Worm (Caenorhabditis elegans) whole organism, L2 larva: Measurements from ENCODE around the gene scl-11.

Experiments used
- C34F6.9 ChIP-seq: fragments of 150-350 bp; optimal IDR thresholded peaks from 2 replicates; lab custom pipeline; 2014; ENCODE audit warnings: missing biosample characterization, missing genetic modification characterization
- F13H6.1 ChIP-seq: sonication (generic microtip); optimal IDR thresholded peaks from 2 replicates; lab custom pipeline; 2016; ENCODE audit warnings: missing genetic modification characterization, missing compliant biosample characterization
- ZK546.5 ChIP-seq: sonication (generic microtip); optimal IDR thresholded peaks from 2 replicates; lab custom pipeline; 2017; ENCODE audit warnings: missing biosample characterization, missing genetic modification characterization
- aly-2 ChIP-seq: fragments of 150-350 bp; optimal IDR thresholded peaks from 2 replicates; lab custom pipeline; 2014; ENCODE audit warnings: missing biosample characterization, missing genetic modification characterization
- dmd-4 ChIP-seq: sonication (generic microtip); optimal IDR thresholded peaks from 2 replicates; lab custom pipeline; 2017; ENCODE audit warnings: missing biosample characterization, missing genetic modification characterization
- egl-27 ChIP-seq: sonication (generic microtip); optimal IDR thresholded peaks from 3 replicates; lab custom pipeline; 2017; ENCODE audit warnings: missing biosample characterization, missing genetic modification reagents, missing genetic modification characterization
- elt-1 ChIP-seq: fragments of 150-350 bp; optimal IDR thresholded peaks from 2 replicates; lab custom pipeline; 2014; ENCODE audit warnings: missing biosample characterization, missing genetic modification characterization
- elt-3 ChIP-seq: sonication (generic microtip); optimal IDR thresholded peaks from 2 replicates; lab custom pipeline; 2017; ENCODE audit warnings: missing biosample characterization, missing genetic modification characterization
- fos-1 ChIP-seq: fragments of 150-350 bp; optimal IDR thresholded peaks from 2 replicates; lab custom pipeline; 2014; ENCODE audit warnings: missing biosample characterization, missing genetic modification characterization
- lin-11 ChIP-seq: fragments of 150-350 bp; sonication (generic microtip); optimal IDR thresholded peaks from 2 replicates; lab custom pipeline; 2014; ENCODE audit warnings: missing biosample characterization, missing genetic modification characterization, inconsistent platforms, mixed read lengths
- mbf-1 ChIP-seq: sonication (generic microtip); optimal IDR thresholded peaks from 2 replicates; lab custom pipeline; 2017; ENCODE audit warnings: missing biosample characterization, missing genetic modification characterization
- mdl-1 ChIP-seq, 2 experiments: fragments of 150-350 bp in 1 of 2; sonication (generic microtip) in 1 of 2; optimal IDR thresholded peaks; 2 replicates each; lab custom pipeline; 2017; ENCODE audit warnings: missing biosample characterization in 2 of 2, missing genetic modification characterization in 2 of 2
- nhr-129 ChIP-seq: fragments of 150-350 bp; optimal IDR thresholded peaks from 2 replicates; lab custom pipeline; 2014; ENCODE audit warnings: missing biosample characterization, missing genetic modification characterization
- nhr-237 ChIP-seq: fragments of 150-350 bp; optimal IDR thresholded peaks from 2 replicates; lab custom pipeline; 2014; ENCODE audit warnings: missing biosample characterization, missing genetic modification characterization
- nhr-25 ChIP-seq: fragments of 150-350 bp; sonication (generic microtip); optimal IDR thresholded peaks from 3 replicates; lab custom pipeline; 2014; ENCODE audit warnings: missing biosample characterization, missing genetic modification characterization
- nhr-6 ChIP-seq: fragments of 150-350 bp; optimal IDR thresholded peaks from 2 replicates; lab custom pipeline; 2014; ENCODE audit warnings: missing biosample characterization, missing genetic modification characterization
- sma-9 ChIP-seq, 2 experiments: fragments of 150-350 bp in 1 of 2; sonication (generic microtip) in 1 of 2; optimal IDR thresholded peaks; 2 replicates each; lab custom pipeline; 2014 to 2016; ENCODE audit warnings: missing genetic modification characterization in 2 of 2, mild to moderate bottlenecking in 1 of 2, missing biosample characterization in 1 of 2, missing compliant biosample characterization in 1 of 2, missing genetic modification reagents in 1 of 2, moderate library complexity in 1 of 2
- unc-55 ChIP-seq: fragments of 150-350 bp; sonication (generic microtip); optimal IDR thresholded peaks from 3 replicates; lab custom pipeline; 2014; ENCODE audit warnings: missing biosample characterization, missing genetic modification reagents, missing genetic modification characterization
- zag-1 ChIP-seq: fragments of 150-350 bp; optimal IDR thresholded peaks from 2 replicates; lab custom pipeline; 2014; ENCODE audit warnings: missing biosample characterization, missing genetic modification characterization
- ztf-4 ChIP-seq: fragments of 150-350 bp; optimal IDR thresholded peaks from 2 replicates; lab custom pipeline; 2014; ENCODE audit warnings: missing biosample characterization, missing genetic modification characterization

Gene scl-11

DNA sequence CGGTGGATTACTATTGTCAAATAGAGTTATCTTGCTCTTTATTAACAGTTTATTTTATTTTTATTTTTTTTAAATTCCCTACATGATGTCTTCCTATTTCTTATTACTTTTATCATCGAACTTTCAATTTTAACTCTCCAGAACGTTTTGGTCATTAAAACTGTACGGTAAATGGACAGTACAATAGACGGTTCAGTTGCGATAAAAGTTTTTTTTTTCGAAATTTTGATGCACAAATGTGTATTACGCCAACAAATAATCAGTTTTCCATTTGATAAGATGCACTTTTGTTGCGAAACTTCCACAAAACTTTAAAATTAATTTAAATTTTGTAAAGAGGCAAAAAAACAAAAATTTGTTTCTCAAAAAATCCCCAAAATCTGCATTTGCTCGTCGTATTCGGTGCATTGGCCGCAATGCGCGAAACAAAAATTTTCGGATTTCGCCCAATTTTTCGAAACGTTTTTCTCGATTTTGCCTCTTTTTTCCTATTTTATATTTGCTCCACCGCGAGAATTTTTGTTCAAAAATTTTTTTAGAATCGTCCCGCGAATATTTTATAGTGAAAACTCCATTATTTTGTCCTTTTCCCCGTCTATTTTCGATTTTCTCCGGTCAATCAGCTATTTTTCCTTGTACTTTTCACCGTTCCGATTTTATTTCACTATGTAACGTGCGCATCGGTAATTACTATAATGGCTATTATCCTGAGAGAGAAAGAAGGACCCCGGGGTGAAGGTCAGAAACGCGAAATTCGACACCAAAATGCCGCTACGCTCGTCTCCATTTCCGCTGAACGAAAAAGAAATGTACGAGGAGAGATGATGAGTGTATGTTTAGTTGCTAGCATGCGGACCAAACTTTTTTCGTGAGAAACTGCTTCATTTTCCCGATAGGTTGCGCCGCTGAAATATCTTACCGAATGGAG lies 22.2 kb upstream of the scl-11 start:
- peak; percentile 4 for TF ChIP-seq C34F6.9 (tag; lab: Kevin White, UChicago)
- TF ChIP-seq fos-1 (tag; lab: Kevin White, UChicago), result peak; percentile 16
- TF ChIP-seq aly-2 (tag; lab: Kevin White, UChicago), result no peak

DNA sequence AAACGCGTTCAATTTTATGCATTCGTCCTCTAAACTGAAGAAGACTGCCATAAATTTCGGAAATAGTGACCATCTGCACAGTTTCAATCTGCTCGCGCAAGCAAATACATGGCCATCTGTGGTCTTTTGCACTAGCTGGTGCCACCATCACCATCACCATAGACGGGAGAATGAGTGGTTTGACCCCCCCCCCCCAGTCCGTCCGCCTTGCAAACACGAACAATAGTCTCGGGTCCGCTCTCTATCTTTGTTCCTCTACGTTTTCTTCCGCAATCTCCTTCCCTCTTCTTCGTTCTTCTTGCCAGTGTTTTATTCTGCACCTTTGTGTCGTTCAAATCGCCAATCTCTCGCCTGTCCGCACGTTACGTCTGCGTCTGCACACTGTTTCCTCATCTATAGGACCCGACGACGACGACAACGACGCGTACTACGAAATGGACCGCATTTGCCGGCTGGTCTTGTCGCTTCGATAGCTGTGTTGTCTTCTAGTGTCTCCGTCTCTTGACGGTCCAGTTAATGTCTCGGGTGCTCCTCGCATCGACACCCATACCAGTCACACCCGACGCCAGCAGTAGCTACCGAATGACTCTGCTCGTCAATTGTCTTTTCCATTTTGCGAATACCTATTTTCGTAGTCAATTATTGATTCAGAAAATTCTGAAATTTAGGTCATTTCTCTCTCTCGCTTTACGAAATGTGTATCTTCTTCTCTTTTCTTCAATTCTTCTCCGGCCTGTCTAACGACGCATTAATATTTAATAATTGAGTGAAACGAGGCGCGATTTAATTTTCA lies 21.3 kb upstream of the scl-11 start:
- TF ChIP-seq sma-9 (GFP tag; optimal IDR thresholded peaks at IDR 0.05; lab: Kevin White, UChicago) (peak; percentile 21), sma-9 (tag; optimal IDR thresholded peaks at IDR 0.05; lab: Kevin White, UChicago) (no peak), F13H6.1 (tag; lab: Kevin White, UChicago) (peak; percentile 21), nhr-129 (tag; lab: Kevin White, UChicago) (peak; percentile 83), unc-55 (GFP tag; lab: Kevin White, UChicago) (peak; percentile 22), mdl-1 (tag; optimal IDR thresholded peaks at IDR 0.05; lab: Kevin White, UChicago) (no peak), nhr-25 (tag; lab: Kevin White, UChicago) (no peak), elt-3 (tag; lab: Kevin White, UChicago) (no peak), zag-1 (tag; lab: Kevin White, UChicago) (peak; percentile 51)

DNA sequence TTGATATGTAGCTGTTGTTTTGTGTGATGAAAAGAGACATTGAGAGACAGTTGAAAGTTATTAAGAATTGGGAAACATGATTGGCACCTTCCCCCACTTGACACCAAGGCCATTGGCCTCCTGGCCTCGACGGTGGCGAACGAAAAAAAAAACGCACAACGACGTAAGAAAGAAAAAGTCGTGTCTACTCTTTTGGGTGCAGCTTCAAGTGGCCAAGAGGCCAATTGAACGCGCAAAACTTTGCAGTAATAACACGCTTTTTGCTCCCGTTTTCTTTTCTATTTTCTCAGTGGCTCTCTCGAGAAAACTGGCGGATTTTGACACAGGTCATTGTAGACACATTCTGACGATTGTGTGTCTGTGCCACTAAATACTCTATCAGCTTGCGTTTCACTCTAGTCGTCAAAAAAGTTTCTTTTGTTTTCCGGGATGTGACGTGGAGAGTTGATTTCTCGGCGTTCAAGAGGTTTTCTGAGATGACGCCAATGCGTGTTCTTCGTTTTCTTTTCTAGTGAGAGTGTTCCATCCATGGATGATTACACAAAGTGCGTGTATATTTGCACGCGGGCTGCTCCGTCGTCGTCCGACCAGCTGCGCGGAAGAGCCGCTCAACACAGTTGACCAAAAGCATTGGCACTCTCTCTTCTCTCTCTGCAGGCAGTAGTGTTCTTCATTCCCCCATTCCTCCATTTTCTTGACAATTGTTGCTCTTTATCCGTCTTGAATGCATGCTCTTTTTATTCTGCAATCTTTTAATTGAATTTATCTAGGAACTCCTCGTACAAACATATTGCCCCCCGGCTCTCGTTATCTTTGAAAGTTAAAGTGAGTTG lies 20.5 kb upstream of the scl-11 start:
- peak; percentile 5 for TF ChIP-seq ztf-4 (tag; lab: Kevin White, UChicago)
- no peak for TF ChIP-seq nhr-129 (tag; lab: Kevin White, UChicago)
- peak; percentile 8 for TF ChIP-seq nhr-25 (tag; lab: Kevin White, UChicago)
- TF ChIP-seq, all 48 proteins: peak for 2

DNA sequence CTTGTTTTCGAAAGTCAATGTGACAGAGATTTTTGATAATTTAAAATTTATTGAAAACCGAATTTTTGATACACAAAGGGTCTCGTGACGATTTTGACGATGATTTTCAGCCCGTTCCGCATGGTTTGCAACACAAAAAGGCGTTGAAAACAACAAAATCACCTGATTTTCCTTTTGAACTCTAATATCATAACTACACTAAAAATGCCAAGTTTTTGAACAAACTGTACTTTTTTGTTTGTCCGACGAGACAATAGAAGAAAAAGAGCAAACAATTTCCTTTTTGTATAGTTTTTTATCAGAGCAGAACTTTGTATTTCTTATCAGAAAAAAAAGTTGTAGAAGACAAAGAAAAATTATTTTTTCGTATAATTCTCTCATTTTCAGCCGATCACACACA lies 19.0 kb upstream of the scl-11 start:
- no peak for TF ChIP-seq elt-1 (tag; lab: Kevin White, UChicago)
- TF ChIP-seq dmd-4 (tag; lab: Kevin White, UChicago), result no peak
- TF ChIP-seq mbf-1 (tag; lab: Kevin White, UChicago), result no peak
- no peak for TF ChIP-seq egl-27 (tag; lab: Kevin White, UChicago)
- no peak for TF ChIP-seq mdl-1 (tag; optimal IDR thresholded peaks at IDR 0.05; lab: Kevin White, UChicago)
- no peak for TF ChIP-seq nhr-6 (tag; lab: Kevin White, UChicago)
- TF ChIP-seq nhr-129 (tag; lab: Kevin White, UChicago), result peak; percentile 19
- no peak for TF ChIP-seq nhr-25 (tag; lab: Kevin White, UChicago)
- no peak for TF ChIP-seq fos-1 (tag; lab: Kevin White, UChicago)
- TF ChIP-seq, all 48 proteins: peak for 1

DNA sequence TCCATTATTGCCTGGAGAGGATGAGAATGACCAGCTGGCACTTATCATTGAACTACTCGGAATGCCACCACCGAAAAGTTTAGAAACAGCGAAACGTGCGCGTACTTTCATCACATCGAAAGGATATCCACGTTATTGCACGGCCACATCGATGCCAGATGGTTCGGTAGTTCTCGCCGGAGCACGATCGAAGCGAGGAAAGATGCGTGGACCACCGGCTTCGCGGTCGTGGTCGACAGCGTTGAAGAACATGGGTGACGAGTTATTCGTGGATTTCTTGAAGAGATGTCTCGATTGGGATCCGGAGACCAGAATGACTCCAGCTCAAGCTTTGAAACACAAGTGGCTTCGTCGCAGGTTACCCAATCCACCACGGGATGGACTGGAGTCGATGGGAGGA lies 17.7 kb upstream of the scl-11 start:
- TF ChIP-seq nhr-129 (tag; lab: Kevin White, UChicago) (no peak), nhr-237 (tag; lab: Kevin White, UChicago) (no peak)

DNA sequence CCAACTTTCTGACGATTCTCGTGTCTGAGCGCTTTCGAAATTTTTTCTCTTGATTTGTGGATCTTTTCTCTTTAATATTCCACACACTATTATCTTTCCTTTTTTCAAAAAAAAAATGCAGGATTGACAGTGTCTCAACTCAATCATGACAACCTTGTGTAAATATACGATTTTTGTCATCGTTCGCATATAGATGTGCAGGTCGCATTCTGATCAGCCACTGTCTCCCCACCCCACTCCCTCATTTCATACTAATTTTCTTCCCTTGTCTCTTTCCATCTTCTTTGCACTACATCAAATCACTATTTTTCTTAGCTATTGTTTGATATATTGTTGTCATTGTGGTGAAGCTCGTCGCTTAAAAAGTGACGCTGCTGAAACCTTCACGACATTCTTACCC lies 15.9 kb upstream of the scl-11 start:
- TF ChIP-seq nhr-25 (tag; lab: Kevin White, UChicago) (peak; percentile 18), F13H6.1 (tag; lab: Kevin White, UChicago) (no peak)

DNA sequence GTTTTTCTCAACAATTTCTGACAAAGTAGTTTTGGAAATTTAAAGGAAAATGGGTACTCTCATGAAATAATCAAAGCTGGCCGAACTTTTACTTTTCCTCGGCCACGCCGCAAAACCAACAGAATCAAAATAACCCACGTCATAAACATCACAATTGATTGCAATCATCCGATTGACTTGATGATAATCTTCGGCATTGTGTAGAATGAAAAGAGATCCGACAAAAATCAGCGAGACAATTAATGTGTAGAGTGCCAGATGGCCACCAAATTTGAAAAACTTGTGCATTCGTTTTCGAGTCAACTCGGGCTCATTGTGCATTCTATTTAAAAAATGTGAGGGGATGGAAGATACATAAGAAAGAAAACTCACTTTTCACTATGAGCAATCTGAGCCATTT lies 14.3 kb upstream of the scl-11 start:
- no peak for TF ChIP-seq ZK546.5 (tag; lab: Kevin White, UChicago)

DNA sequence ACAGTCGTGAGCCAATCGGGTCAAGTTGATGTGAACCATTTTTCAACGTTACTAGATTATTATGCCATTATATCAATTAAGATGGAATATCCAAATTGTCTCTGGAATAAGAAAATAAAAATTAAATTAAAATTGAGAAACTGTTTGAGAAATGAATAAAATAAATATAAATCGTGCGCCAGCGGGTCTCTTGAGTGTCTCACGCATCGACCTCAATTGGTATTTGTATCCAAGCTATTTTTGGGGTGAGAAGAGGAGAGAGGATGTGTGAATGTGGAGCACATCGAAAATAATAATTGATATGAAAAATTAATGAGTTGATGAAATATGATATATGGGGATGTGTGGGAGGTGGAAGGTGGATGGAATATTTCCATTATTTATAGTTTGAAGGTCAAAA lies 12.3 kb upstream of the scl-11 start, which contains the start of gene F49E11.2:
Gene F49E11.2 (minus strand): TSS at position 101 of the 400 bp plus-strand sequence.
- TF ChIP-seq lin-11 (tag; lab: Kevin White, UChicago), result no peak
- TF ChIP-seq elt-3 (tag; lab: Kevin White, UChicago), result no peak
- no peak for TF ChIP-seq ZK546.5 (tag; lab: Kevin White, UChicago)
